Fruit fly (Drosophila melanogaster): ENCODE data around the gene Ziz.

The Ziz gene

dm6 chr2L:7530437-7531091 is 34.5 kb upstream of the Ziz start (continued):
- TF ChIP-seq ato (GFP tag; IDR thresholded peaks at IDR 0.05; ENCODE audit: partially characterized antibody): no peak
- peak; percentile 98 for TF ChIP-seq Xbp1 (GFP tag; optimal IDR thresholded peaks at IDR 0.05)
- TF ChIP-seq pum (GFP tag; optimal IDR thresholded peaks at IDR 0.05): peak; percentile 77
- TF ChIP-seq Lpt (GFP tag; optimal IDR thresholded peaks at IDR 0.05): no peak
- peak; percentile 52 for TF ChIP-seq luna (GFP tag; optimal IDR thresholded peaks at IDR 0.05)
- TF ChIP-seq tup (GFP tag; optimal IDR thresholded peaks at IDR 0.05): peak; percentile 88
- no peak for TF ChIP-seq Doc3 (GFP tag; IDR thresholded peaks at IDR 0.05; ENCODE audit: partially characterized antibody)
- peak; percentile 97 for TF ChIP-seq Mrtf (GFP tag; IDR thresholded peaks at IDR 0.05)
- peak; percentile 97 for TF ChIP-seq tio (GFP tag; optimal IDR thresholded peaks at IDR 0.05)
- TF ChIP-seq CG5180 (GFP tag; optimal IDR thresholded peaks at IDR 0.05): peak; percentile 93
- TF ChIP-seq CG12155 (GFP tag; optimal IDR thresholded peaks at IDR 0.05): peak; percentile 96
- peak; percentile 91 for TF ChIP-seq CG13123 (GFP tag; optimal IDR thresholded peaks at IDR 0.05)
- peak; percentile 77 for TF ChIP-seq her (GFP tag; optimal IDR thresholded peaks at IDR 0.05)
- TF ChIP-seq Hmr (GFP tag; optimal IDR thresholded peaks at IDR 0.05): peak; percentile 99
- TF ChIP-seq trh (GFP tag; optimal IDR thresholded peaks at IDR 0.05): peak; percentile 95
- peak; percentile 99 for TF ChIP-seq CG15269 (tag; optimal IDR thresholded peaks at IDR 0.05)
- peak; percentile 82 for TF ChIP-seq CG6654 (GFP tag; optimal IDR thresholded peaks at IDR 0.05)
- TF ChIP-seq Poxn (GFP tag; IDR thresholded peaks at IDR 0.05): peak; percentile 92
- peak; percentile 87 for TF ChIP-seq CG17802 (tag; optimal IDR thresholded peaks at IDR 0.05)
- TF ChIP-seq hbn (GFP tag; IDR thresholded peaks at IDR 0.05; ENCODE audit: partially characterized antibody): no peak
- TF ChIP-seq sug (tag; optimal IDR thresholded peaks at IDR 0.05): peak; percentile 98
- TF ChIP-seq Lhr (GFP tag; optimal IDR thresholded peaks at IDR 0.05): peak; percentile 96
- TF ChIP-seq CG17328 (GFP tag; IDR thresholded peaks at IDR 0.05): peak; percentile 96
- peak; percentile 47; the same call in 1 of the 3 replicates for TF ChIP-seq CG6791 (GFP tag; IDR thresholded peaks at IDR 0.05; ENCODE audit: partially characterized antibody)
- peak in 1 of 2 experiments; percentile 83 for TF ChIP-seq insv (GFP tag; optimal IDR thresholded peaks at IDR 0.05)
- peak; percentile 90 for TF ChIP-seq ham (GFP tag; IDR thresholded peaks at IDR 0.05)
- peak; percentile 93 for TF ChIP-seq wdn (GFP tag; IDR thresholded peaks at IDR 0.05)
- peak; percentile 98 for TF ChIP-seq Dek (tag; optimal IDR thresholded peaks at IDR 0.05)
- TF ChIP-seq Xrp1 (GFP tag; IDR thresholded peaks at IDR 0.05): peak; percentile 99
- peak; percentile 90 for TF ChIP-seq dimm (GFP tag; IDR thresholded peaks at IDR 0.05)
- peak; percentile 97 for TF ChIP-seq CG1602 (GFP tag; optimal IDR thresholded peaks at IDR 0.05)
- TF ChIP-seq CG8924 (tag; optimal IDR thresholded peaks at IDR 0.05): peak; percentile 99
- no peak for TF ChIP-seq h (optimal IDR thresholded peaks at IDR 0.05)
- TF ChIP-seq CG15514 (GFP tag; optimal IDR thresholded peaks at IDR 0.05): peak; percentile 93
- TF ChIP-seq hth (optimal IDR thresholded peaks at IDR 0.05): no peak
- TF ChIP-seq CG33557 (GFP tag; optimal IDR thresholded peaks at IDR 0.05): peak; percentile 99
- TF ChIP-seq CG3838 (GFP tag; optimal IDR thresholded peaks at IDR 0.05): peak; percentile 89
- TF ChIP-seq CG12942 (GFP tag; optimal IDR thresholded peaks at IDR 0.05): peak; percentile 96
- TF ChIP-seq Doc2 (GFP tag; IDR thresholded peaks at IDR 0.05): peak; percentile 83
- peak; percentile 92 for TF ChIP-seq Rx (GFP tag; IDR thresholded peaks at IDR 0.05)
- TF ChIP-seq Ravus (GFP tag; IDR thresholded peaks at IDR 0.05): peak; percentile 82
- peak; percentile 54 for TF ChIP-seq CG3163 (GFP tag; optimal IDR thresholded peaks at IDR 0.05)
- peak; percentile 93 for TF ChIP-seq CG3065 (GFP tag; optimal IDR thresholded peaks at IDR 0.05)
- TF ChIP-seq Mad (GFP tag; optimal IDR thresholded peaks at IDR 0.05): peak; percentile 93
- peak; percentile 62; the same call in 2 of the 4 replicates for TF ChIP-seq Dll (GFP tag; IDR thresholded peaks at IDR 0.05; ENCODE audit: partially characterized antibody)
- TF ChIP-seq wor (GFP tag; IDR thresholded peaks at IDR 0.05): peak; percentile 96
- TF ChIP-seq pfk (GFP tag; optimal IDR thresholded peaks at IDR 0.05): peak; percentile 69
- peak; percentile 98 for TF ChIP-seq Max (GFP tag; optimal IDR thresholded peaks at IDR 0.05)
- TF ChIP-seq gt (GFP tag; IDR thresholded peaks at IDR 0.05): peak; percentile 92
- TF ChIP-seq fd3F (GFP tag; optimal IDR thresholded peaks at IDR 0.05): peak; percentile 98

Measured in whole organism, embryonic.